Worm (Caenorhabditis elegans): ENCODE data around the gene R105.1.

DNA sequence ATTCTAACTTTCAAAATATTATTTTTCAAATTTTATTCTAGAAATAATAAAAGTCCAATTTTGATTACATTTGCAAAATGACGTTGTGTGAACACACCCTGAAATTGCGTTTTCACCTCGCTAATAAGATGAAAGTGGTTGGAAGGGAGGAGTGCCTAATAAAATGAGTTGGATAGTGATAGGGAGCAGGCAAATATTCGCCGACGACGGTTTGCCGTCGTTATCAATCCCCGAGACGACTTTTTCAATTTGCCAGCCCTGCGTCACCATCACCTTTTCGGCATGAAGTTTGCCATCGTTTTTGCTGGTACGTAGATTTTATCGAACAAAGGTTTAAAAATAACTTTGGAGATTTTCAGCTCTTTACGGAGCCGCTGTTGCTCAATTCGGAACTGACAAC, 27.9 kb upstream of the R105.1 start, which contains the start of gene nspg-10:
- no peak for TF ChIP-seq C06A6.2 (GFP tag; conservative IDR thresholded peaks at IDR 0.05)
- no peak for TF ChIP-seq snpc-4 (GFP tag; optimal IDR thresholded peaks at IDR 0.05)
- no peak for TF ChIP-seq snpc-4 (tag; optimal IDR thresholded peaks at IDR 0.05)
- no peak for TF ChIP-seq Y67H2A.10 (GFP tag; conservative IDR thresholded peaks at IDR 0.05)
- no peak for TF ChIP-seq lag-1 (GFP tag; IDR thresholded peaks at IDR 0.05)
- TF ChIP-seq F23B12.7 (tag; optimal IDR thresholded peaks at IDR 0.05; ENCODE audit: insufficient read depth): no peak
- peak; percentile 37; the same call in 1 of the 2 replicates for TF ChIP-seq dox-1 (GFP tag; IDR thresholded peaks at IDR 0.05)
- no peak for TF ChIP-seq ztf-28 (GFP tag; IDR thresholded peaks at IDR 0.05)
- peak; percentile 21 to 72 for TF ChIP-seq let-607 (tag; optimal IDR thresholded peaks at IDR 0.05)
- no peak for TF ChIP-seq ama-1 (optimal IDR thresholded peaks at IDR 0.05)
- TF ChIP-seq ama-1 (GFP tag; optimal IDR thresholded peaks at IDR 0.05): no peak
- no peak for TF ChIP-seq F37B4.10 (GFP tag; IDR thresholded peaks at IDR 0.05)
